Worm (Caenorhabditis elegans): ENCODE data around the gene srbc-31.

Gene srbc-31

ce11 chrV:3477496-3477895, at the start of gene srbc-31:
Gene srbc-31 (minus strand): TSS chrV:3477596.
- no peak for TF ChIP-seq ceh-24 (tag; optimal IDR thresholded peaks at IDR 0.05)
- no peak for TF ChIP-seq lin-11 (tag; optimal IDR thresholded peaks at IDR 0.05)
- TF ChIP-seq madf-2 (tag; optimal IDR thresholded peaks at IDR 0.05), result no peak
- TF ChIP-seq ceh-22 (tag; optimal IDR thresholded peaks at IDR 0.05), result no peak
- TF ChIP-seq dve-1 (tag; optimal IDR thresholded peaks at IDR 0.05), result no peak
- TF ChIP-seq fkh-10 (GFP tag; optimal IDR thresholded peaks at IDR 0.05), result no peak
- no peak for TF ChIP-seq hlh-15 (tag; optimal IDR thresholded peaks at IDR 0.05)
- TF ChIP-seq lim-6 (tag; optimal IDR thresholded peaks at IDR 0.05), result no peak
- TF ChIP-seq ceh-30 (tag; optimal IDR thresholded peaks at IDR 0.05), result no peak
- TF ChIP-seq ztf-16 (tag; optimal IDR thresholded peaks at IDR 0.05), result no peak
- TF ChIP-seq unc-86 (tag; optimal IDR thresholded peaks at IDR 0.05), result no peak
- no peak for TF ChIP-seq elt-4 (tag; optimal IDR thresholded peaks at IDR 0.05)

- TF ChIP-seq pag-3 (tag; optimal IDR thresholded peaks at IDR 0.05; ENCODE audit: borderline replicate concordance) (no peak), ceh-22 (tag; optimal IDR thresholded peaks at IDR 0.05) (no peak), Y22D7AL.16 (tag; optimal IDR thresholded peaks at IDR 0.05) (no peak)
Measured at ce11 chrV:3526882-3527281, 49.5 kb upstream of the srbc-31 start, which contains the start of gene str-260. Gene str-260 (plus strand): TSS chrV:3527182.

- TF ChIP-seq ceh-9 (tag; optimal IDR thresholded peaks at IDR 0.05) (no peak), rnt-1 (tag; optimal IDR thresholded peaks at IDR 0.05) (no peak), lim-6 (tag; optimal IDR thresholded peaks at IDR 0.05) (no peak), syd-9 (tag; optimal IDR thresholded peaks at IDR 0.05) (no peak), odd-2 (tag; optimal IDR thresholded peaks at IDR 0.05) (no peak), tbx-2 (tag; optimal IDR thresholded peaks at IDR 0.05) (no peak), ceh-31 (tag; optimal IDR thresholded peaks at IDR 0.05) (no peak), ama-1 (optimal IDR thresholded peaks at IDR 0.05) (no peak), dmd-4 (tag; optimal IDR thresholded peaks at IDR 0.05; ENCODE audit: borderline replicate concordance) (no peak)
Measured at ce11 chrV:3524970-3525369, 47.6 kb upstream of the srbc-31 start, which contains the start of gene T24A6.7. Gene T24A6.7 (plus strand): TSS chrV:3525270.

- TF ChIP-seq lim-6 (tag; optimal IDR thresholded peaks at IDR 0.05) (no peak), hlh-15 (tag; optimal IDR thresholded peaks at IDR 0.05) (no peak), hlh-6 (tag; optimal IDR thresholded peaks at IDR 0.05) (no peak), hlh-13 (GFP tag; optimal IDR thresholded peaks at IDR 0.05) (no peak), npax-4 (tag; optimal IDR thresholded peaks at IDR 0.05) (no peak), pros-1 (tag; optimal IDR thresholded peaks at IDR 0.05) (no peak), tbx-7 (tag; optimal IDR thresholded peaks at IDR 0.05) (no peak), dmd-4 (tag; optimal IDR thresholded peaks at IDR 0.05; ENCODE audit: borderline replicate concordance) (no peak), unc-86 (tag; optimal IDR thresholded peaks at IDR 0.05) (no peak), unc-42 (tag; optimal IDR thresholded peaks at IDR 0.05) (no peak), unc-3 (GFP tag; conservative IDR thresholded peaks at IDR 0.05) (no peak), unc-3 (tag; optimal IDR thresholded peaks at IDR 0.05) (no peak), C38D4.7 (GFP tag; optimal IDR thresholded peaks at IDR 0.05) (no peak), pax-1 (tag; optimal IDR thresholded peaks at IDR 0.05) (no peak)
Measured at ce11 chrV:3523262-3523661, 45.9 kb upstream of the srbc-31 start, which contains the start of gene irg-1. Gene irg-1 (plus strand): TSS chrV:3523587.

ce11 chrV:3517889-3518288, 40.5 kb upstream of the srbc-31 start, which contains the start of gene str-227:
Gene str-227 (plus strand): TSS chrV:3518189.
- TF ChIP-seq ceh-30 (tag; optimal IDR thresholded peaks at IDR 0.05) (no peak), pax-1 (tag; optimal IDR thresholded peaks at IDR 0.05) (no peak), hlh-13 (GFP tag; optimal IDR thresholded peaks at IDR 0.05) (no peak), npax-4 (tag; optimal IDR thresholded peaks at IDR 0.05) (no peak), ceh-14 (tag; optimal IDR thresholded peaks at IDR 0.05) (no peak), pha-4 (tag; optimal IDR thresholded peaks at IDR 0.05) (no peak), C08G9.2 (tag; optimal IDR thresholded peaks at IDR 0.05) (no peak), K02D7.2 (tag; optimal IDR thresholded peaks at IDR 0.05) (no peak), mec-3 (tag; optimal IDR thresholded peaks at IDR 0.05; ENCODE audit: borderline replicate concordance) (no peak), eyg-1 (tag; optimal IDR thresholded peaks at IDR 0.05) (no peak)
